Worm (Caenorhabditis elegans) whole organism, L4 larva: ENCODE results near the gene T01C8.3.

Source experiments
- ces-1 ChIP-seq: fragments of 150-350 bp; sonication (generic microtip); optimal IDR thresholded peaks from 4 replicates; lab custom pipeline; 2014; ENCODE audit warnings: missing biosample characterization, missing genetic modification reagents, missing genetic modification characterization
- egl-27 ChIP-seq: sonication (generic microtip); optimal IDR thresholded peaks from 3 replicates; lab custom pipeline; 2017; ENCODE audit warnings: missing biosample characterization, missing genetic modification reagents, missing genetic modification characterization
- tra-1 ChIP-seq: fragments of 200-800 bp; sonication (Bioruptor generic); IDR thresholded peaks from 2 replicates; pipeline ENCODE4 v1.3.6; 2022; ENCODE audit warnings: missing genetic modification reagents, missing genetic modification characterization, missing compliant biosample characterization
- zfp-2 ChIP-seq: sonication (generic microtip); optimal IDR thresholded peaks from 2 replicates; lab custom pipeline; 2016; ENCODE audit warnings: mild to moderate bottlenecking, missing genetic modification characterization, missing compliant biosample characterization
- zfp-3 ChIP-seq: fragments of 200-800 bp; sonication (Bioruptor generic); conservative IDR thresholded peaks from 2 replicates; pipeline ENCODE4 v1.3.6; 2022; ENCODE audit warnings: missing genetic modification reagents, missing genetic modification characterization, missing compliant biosample characterization

DNA sequence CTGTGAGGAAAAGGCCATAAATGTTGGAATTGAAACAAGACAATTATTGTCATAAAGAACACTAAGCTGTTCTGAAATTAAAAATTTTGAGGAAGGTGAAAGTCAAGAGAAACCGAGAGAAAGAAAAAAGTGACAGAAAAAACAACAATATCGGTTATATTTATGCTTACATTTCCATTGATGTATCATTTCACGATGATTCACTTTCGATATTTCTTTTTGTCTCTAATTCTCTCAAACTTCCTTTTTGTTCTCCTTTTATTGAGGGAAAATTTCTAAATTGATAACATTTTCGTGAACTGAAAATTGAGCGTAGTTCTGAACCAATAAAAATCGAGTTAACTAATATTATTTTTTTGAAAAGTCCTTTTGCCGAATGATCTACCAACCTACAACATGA, 31.9 kb upstream of the T01C8.3 start:
- no peak for TF ChIP-seq zfp-3 (GFP tag; lab: Robert Waterston, UW)
- TF ChIP-seq ces-1 (GFP tag; lab: Kevin White, UChicago): no peak
- TF ChIP-seq tra-1 (GFP tag; lab: Robert Waterston, UW): no peak
- TF ChIP-seq egl-27 (tag; lab: Kevin White, UChicago): no peak
- no peak for TF ChIP-seq zfp-2
